Worm (Caenorhabditis elegans) whole organism, L3 larva: Measurements from ENCODE around the gene sptl-2.

Experiments used
- R02D3.7 ChIP-seq: fragments of 150-350 bp; optimal IDR thresholded peaks from 2 replicates; lab custom pipeline; 2014; ENCODE audit warnings: missing biosample characterization, missing genetic modification characterization
- ZK546.5 ChIP-seq: sonication (generic microtip); optimal IDR thresholded peaks from 2 replicates; lab custom pipeline; 2017; ENCODE audit warnings: missing biosample characterization, missing genetic modification characterization
- ceh-28 ChIP-seq: fragments of 150-350 bp; optimal IDR thresholded peaks from 2 replicates; lab custom pipeline; 2014; ENCODE audit warnings: missing biosample characterization, missing genetic modification reagents, missing genetic modification characterization
- ceh-9 ChIP-seq: sonication (generic microtip); optimal IDR thresholded peaks from 2 replicates; lab custom pipeline; 2018; ENCODE audit warnings: missing biosample characterization, missing genetic modification characterization
- daf-12 ChIP-seq: fragments of 150-350 bp; optimal IDR thresholded peaks from 2 replicates; lab custom pipeline; 2014; ENCODE audit warnings: missing biosample characterization, missing genetic modification reagents, missing genetic modification characterization
- egl-5 ChIP-seq: fragments of 150-350 bp; optimal IDR thresholded peaks from 2 replicates; lab custom pipeline; 2017; ENCODE audit warnings: missing biosample characterization, missing genetic modification reagents, missing genetic modification characterization, inconsistent platforms
- elt-2 ChIP-seq: sonication (generic microtip); optimal IDR thresholded peaks from 2 replicates; lab custom pipeline; 2016; ENCODE audit warnings: missing genetic modification reagents, mild to moderate bottlenecking, missing genetic modification characterization, missing compliant biosample characterization
- elt-3 ChIP-seq, 3 experiments: fragments of 150-350 bp in 1 of 3; sonication (generic microtip) in 2 of 3; optimal IDR thresholded peaks; 2 replicates in 2 of 3; 4 replicates in 1 of 3; lab custom pipeline; 2014 to 2017; ENCODE audit warnings: missing biosample characterization in 3 of 3, missing genetic modification characterization in 3 of 3
- eor-1 ChIP-seq, 2 experiments: fragments of 150-350 bp; optimal IDR thresholded peaks; 2 replicates each; lab custom pipeline; 2014 to 2018; ENCODE audit warnings: missing biosample characterization in 2 of 2, missing genetic modification characterization in 2 of 2
- fkh-10 ChIP-seq: sonication (generic microtip); optimal IDR thresholded peaks from 2 replicates; lab custom pipeline; 2017; ENCODE audit warnings: missing biosample characterization, missing genetic modification reagents, missing genetic modification characterization
- fkh-2 ChIP-seq: fragments of 150-350 bp; optimal IDR thresholded peaks from 2 replicates; lab custom pipeline; 2014; ENCODE audit warnings: missing biosample characterization, missing genetic modification reagents, missing genetic modification characterization
- fos-1 ChIP-seq: fragments of 150-350 bp; optimal IDR thresholded peaks from 2 replicates; lab custom pipeline; 2014; ENCODE audit warnings: missing biosample characterization, missing genetic modification characterization
- hmg-11 ChIP-seq: sonication (generic microtip); optimal IDR thresholded peaks from 2 replicates; lab custom pipeline; 2016; ENCODE audit warnings: missing genetic modification characterization, missing compliant biosample characterization
- lin-15B ChIP-seq: fragments of 150-350 bp; optimal IDR thresholded peaks from 2 replicates; lab custom pipeline; 2014; ENCODE audit warnings: missing biosample characterization, missing genetic modification characterization
- lin-39 ChIP-seq: fragments of 150-350 bp; optimal IDR thresholded peaks from 2 replicates; lab custom pipeline; 2018; ENCODE audit warnings: missing biosample characterization, missing genetic modification reagents, missing genetic modification characterization
- lsy-12 ChIP-seq: sonication (generic microtip); optimal IDR thresholded peaks from 2 replicates; lab custom pipeline; 2016; ENCODE audit warnings: mild to moderate bottlenecking, missing genetic modification characterization, missing compliant biosample characterization
- mdl-1 ChIP-seq: fragments of 150-350 bp; optimal IDR thresholded peaks from 2 replicates; lab custom pipeline; 2014; ENCODE audit warnings: missing biosample characterization, missing genetic modification characterization
- mml-1 ChIP-seq: fragments of 150-350 bp; sonication (generic microtip); optimal IDR thresholded peaks from 3 replicates; lab custom pipeline; 2014; ENCODE audit warnings: missing biosample characterization, missing genetic modification characterization
- nfya-1 ChIP-seq: sonication (generic microtip); optimal IDR thresholded peaks from 2 replicates; lab custom pipeline; 2017; ENCODE audit warnings: missing genetic modification characterization, mild to moderate bottlenecking, missing compliant biosample characterization, antibody characterized with exemption, moderate library complexity; ENCODE audit not compliant: insufficient read depth
- nhr-11 ChIP-seq: fragments of 150-350 bp; optimal IDR thresholded peaks from 2 replicates; lab custom pipeline; 2014; ENCODE audit warnings: missing biosample characterization, missing genetic modification characterization
- nhr-237 ChIP-seq: fragments of 150-350 bp; optimal IDR thresholded peaks from 2 replicates; lab custom pipeline; 2014; ENCODE audit warnings: missing biosample characterization, missing genetic modification characterization
- nhr-43 ChIP-seq: sonication (generic microtip); optimal IDR thresholded peaks from 2 replicates; lab custom pipeline; 2016; ENCODE audit warnings: mild to moderate bottlenecking, missing genetic modification characterization, missing compliant biosample characterization; ENCODE audit not compliant: poor library complexity, severe bottlenecking
- nhr-67 ChIP-seq: fragments of 150-350 bp; optimal IDR thresholded peaks from 2 replicates; lab custom pipeline; 2014; ENCODE audit warnings: missing biosample characterization, missing genetic modification characterization
- nhr-76 ChIP-seq: fragments of 150-350 bp; sonication (generic microtip); optimal IDR thresholded peaks from 5 replicates; lab custom pipeline; 2014; ENCODE audit warnings: missing biosample characterization, missing genetic modification characterization
- nhr-77 ChIP-seq: fragments of 150-350 bp; optimal IDR thresholded peaks from 2 replicates; lab custom pipeline; 2014; ENCODE audit warnings: missing biosample characterization, missing genetic modification characterization
- pha-4 ChIP-seq: fragments of 150-350 bp; optimal IDR thresholded peaks from 2 replicates; lab custom pipeline; 2014; ENCODE audit warnings: missing biosample characterization, missing genetic modification reagents, missing genetic modification characterization
- sea-2 ChIP-seq: fragments of 150-350 bp; sonication (generic microtip); optimal IDR thresholded peaks from 4 replicates; lab custom pipeline; 2014; ENCODE audit warnings: missing biosample characterization, missing genetic modification reagents, missing genetic modification characterization
- unc-39 ChIP-seq: sonication (generic microtip); optimal IDR thresholded peaks from 4 replicates; lab custom pipeline; 2017; ENCODE audit warnings: missing biosample characterization, missing genetic modification characterization
- zag-1 ChIP-seq: fragments of 150-350 bp; optimal IDR thresholded peaks from 2 replicates; lab custom pipeline; 2014; ENCODE audit warnings: missing biosample characterization, missing genetic modification characterization

sptl-2 gene

ce11 chrV:8058359-8058758 is 41.4 kb downstream of the sptl-2 start, which contains the start of gene str-138:
Gene str-138 (plus strand): TSS chrV:8058659.
- no peak for TF ChIP-seq fkh-10 (GFP tag; lab: Kevin White, UChicago)
- TF ChIP-seq pha-4 (tag; lab: Kevin White, UChicago) = no peak
- no peak for TF ChIP-seq nhr-76 (tag; lab: Kevin White, UChicago)
- TF ChIP-seq elt-2 (tag; lab: Kevin White, UChicago) = no peak
- no peak for TF ChIP-seq nfya-1
- TF ChIP-seq daf-12 (tag; lab: Kevin White, UChicago) = no peak
- TF ChIP-seq nhr-67 (tag; lab: Kevin White, UChicago) = no peak
- TF ChIP-seq egl-5 = no peak
- TF ChIP-seq nhr-77 = no peak
- TF ChIP-seq elt-3 (tag; optimal IDR thresholded peaks at IDR 0.05; lab: Kevin White, UChicago) = no peak
- TF ChIP-seq nhr-11 = no peak
- TF ChIP-seq lin-39 (tag; lab: Kevin White, UChicago) = no peak
- no peak for TF ChIP-seq zag-1
- TF ChIP-seq hmg-11 (tag; lab: Kevin White, UChicago) = no peak
- no peak for TF ChIP-seq fkh-2 (tag; lab: Kevin White, UChicago)

- TF ChIP-seq nhr-67 (tag; lab: Kevin White, UChicago) = no peak
- TF ChIP-seq lin-39 (tag; lab: Kevin White, UChicago) = no peak
- TF ChIP-seq hmg-11 (tag; lab: Kevin White, UChicago) = no peak
- TF ChIP-seq fkh-10 (GFP tag; lab: Kevin White, UChicago) = no peak
- no peak for TF ChIP-seq elt-3 (tag; optimal IDR thresholded peaks at IDR 0.05; lab: Kevin White, UChicago)
- no peak for TF ChIP-seq sea-2 (GFP tag; lab: Kevin White, UChicago)
- TF ChIP-seq fos-1 = no peak
- TF ChIP-seq eor-1 (tag; optimal IDR thresholded peaks at IDR 0.05; lab: Kevin White, UChicago) = no peak
- TF ChIP-seq lin-15B (tag; lab: Kevin White, UChicago) = no peak
- TF ChIP-seq fkh-2 (tag; lab: Kevin White, UChicago) = no peak
- TF ChIP-seq ceh-28 (tag; lab: Kevin White, UChicago) = no peak
- no peak for TF ChIP-seq ceh-9 (tag; lab: Kevin White, UChicago)
- TF ChIP-seq mdl-1 = no peak
- no peak for TF ChIP-seq ZK546.5 (tag; lab: Kevin White, UChicago)
- no peak for TF ChIP-seq nhr-237
These were observed 45.1 kb downstream of the sptl-2 start, which contains the start of gene str-139 for ce11 chrV:8062074-8062473. Gene str-139 (minus strand): TSS chrV:8062174.

- TF ChIP-seq daf-12 (tag; lab: Kevin White, UChicago) = no peak
These were observed 50.8 kb downstream of the sptl-2 start, which contains the start of gene str-140 for ce11 chrV:8067800-8068199. Gene str-140 (minus strand): TSS chrV:8067900.

ce11 chrV:8069637-8070036 is 52.6 kb downstream of the sptl-2 start, which contains the start of gene str-143:
Gene str-143 (minus strand): TSS chrV:8069737.
- TF ChIP-seq lsy-12 (tag; lab: Kevin White, UChicago) (no peak), R02D3.7 (tag; lab: Kevin White, UChicago) (no peak), nhr-43 (tag; lab: Kevin White, UChicago) (no peak), unc-39 (tag; lab: Kevin White, UChicago) (no peak), eor-1 (tag; optimal IDR thresholded peaks at IDR 0.05; lab: Kevin White, UChicago) (no peak), nhr-67 (tag; lab: Kevin White, UChicago) (no peak), mml-1 (tag; lab: Kevin White, UChicago) (no peak), ceh-28 (tag; lab: Kevin White, UChicago) (no peak), elt-3 (tag; optimal IDR thresholded peaks at IDR 0.05; lab: Kevin White, UChicago) (no peak)
